Fruit fly (Drosophila melanogaster) whole organism, pupa: ENCODE data around the gene GCS2alpha.

ENCODE experiments used
- CG13204 ChIP-seq: fragments of 200-800 bp; sonication (Bioruptor generic); optimal IDR thresholded peaks from 2 replicates; lab custom pipeline; 2018; ENCODE audit warnings: missing biosample characterization, mild to moderate bottlenecking, missing genetic modification characterization, moderate library complexity
- CG8159 ChIP-seq: fragments of 200-800 bp; sonication (Bioruptor generic); optimal IDR thresholded peaks from 3 replicates; lab custom pipeline; 2018; ENCODE audit warnings: missing biosample characterization, mild to moderate bottlenecking, missing genetic modification characterization, moderate library complexity
- CG9948 ChIP-seq: fragments of 200-800 bp; sonication (Bioruptor generic); optimal IDR thresholded peaks from 2 replicates; lab custom pipeline; 2018; ENCODE audit warnings: missing biosample characterization, mild to moderate bottlenecking, missing genetic modification characterization, moderate library complexity
- D1 ChIP-seq: fragments of 200-800 bp; sonication (Bioruptor generic); optimal IDR thresholded peaks from 2 replicates; lab custom pipeline; 2018; ENCODE audit warnings: missing biosample characterization, mild to moderate bottlenecking, missing genetic modification characterization, moderate library complexity

- TF ChIP-seq CG9948 (no peak), CG13204 (GFP tag; lab: Kevin White, UChicago) (no peak), CG8159 (no peak), D1 (no peak)
These were observed 17.1 kb downstream of the GCS2alpha start for dm6 chrX:21588000-21588399.
